Fruit fly (Drosophila melanogaster) whole organism, adult: Measurements from ENCODE around the gene Ac76E.
A peak's percentile ranks its signal among the peaks of the same experiment; 100 is the strongest.

ENCODE experiments used
- CG11617 ChIP-seq: fragments of 200-800 bp; sonication (Bioruptor generic); optimal IDR thresholded peaks from 2 replicates; lab custom pipeline; 2017; ENCODE audit warnings: mild to moderate bottlenecking, missing biosample characterization, missing genetic modification reagents, missing genetic modification characterization
- CG12768 ChIP-seq: fragments of 200-800 bp; sonication (Bioruptor generic); optimal IDR thresholded peaks from 2 replicates; lab custom pipeline; 2017; ENCODE audit warnings: missing biosample characterization, missing genetic modification characterization, mild to moderate bottlenecking, moderate library complexity, missing genetic modification reagents
- CG14711 ChIP-seq: fragments of 200-800 bp; sonication (Bioruptor generic); optimal IDR thresholded peaks from 2 replicates; lab custom pipeline; 2018; ENCODE audit warnings: missing biosample characterization, mild to moderate bottlenecking, missing genetic modification characterization, moderate library complexity
- CG1620 ChIP-seq: fragments of 200-800 bp; sonication (Bioruptor generic); optimal IDR thresholded peaks from 2 replicates; lab custom pipeline; 2016; ENCODE audit warnings: missing biosample characterization, missing genetic modification characterization
- CG33017 ChIP-seq: fragments of 200-800 bp; sonication (Bioruptor generic); optimal IDR thresholded peaks from 2 replicates; lab custom pipeline; 2018; ENCODE audit warnings: missing biosample characterization, mild to moderate bottlenecking, missing genetic modification characterization, moderate library complexity
- CG5204 ChIP-seq: fragments of 200-800 bp; sonication (Bioruptor generic); optimal IDR thresholded peaks from 2 replicates; lab custom pipeline; 2016; ENCODE audit warnings: missing biosample characterization, missing genetic modification characterization
- CG7045 ChIP-seq: fragments of 200-800 bp; sonication (Bioruptor generic); optimal IDR thresholded peaks from 2 replicates; lab custom pipeline; 2017; ENCODE audit warnings: missing biosample characterization, mild to moderate bottlenecking, missing genetic modification characterization
- CG7101 ChIP-seq: fragments of 200-800 bp; sonication (Bioruptor generic); optimal IDR thresholded peaks from 2 replicates; lab custom pipeline; 2018; ENCODE audit warnings: missing biosample characterization, mild to moderate bottlenecking, missing genetic modification characterization, moderate library complexity
- Clk ChIP-seq: fragments of 200-800 bp; sonication (Bioruptor generic); optimal IDR thresholded peaks from 2 replicates; lab custom pipeline; 2017; ENCODE audit warnings: missing biosample characterization, missing genetic modification characterization
- Crg-1 ChIP-seq: fragments of 200-800 bp; sonication (Bioruptor generic); optimal IDR thresholded peaks from 2 replicates; lab custom pipeline; 2016; ENCODE audit warnings: missing biosample characterization, missing genetic modification characterization
- Hr96 ChIP-seq: fragments of 200-800 bp; sonication (Bioruptor generic); optimal IDR thresholded peaks from 2 replicates; lab custom pipeline; 2016; ENCODE audit warnings: missing biosample characterization, missing genetic modification characterization
- Mnt ChIP-seq: fragments of 200-800 bp; sonication (Bioruptor generic); optimal IDR thresholded peaks from 2 replicates; lab custom pipeline; 2016; ENCODE audit warnings: missing biosample characterization, mild to moderate bottlenecking, missing genetic modification characterization
- bab1 ChIP-seq: fragments of 200-800 bp; sonication (Bioruptor generic); optimal IDR thresholded peaks from 3 replicates; lab custom pipeline; 2019; ENCODE audit warnings: missing biosample characterization, mild to moderate bottlenecking, missing genetic modification characterization, moderate library complexity
- cic ChIP-seq: fragments of 200-800 bp; sonication (Bioruptor generic); optimal IDR thresholded peaks from 2 replicates; lab custom pipeline; 2017; ENCODE audit warnings: missing biosample characterization, mild to moderate bottlenecking, missing genetic modification characterization, moderate library complexity
- cnc ChIP-seq, 2 experiments: fragments of >200 bp; optimal IDR thresholded peaks; 2 replicates each; lab custom pipeline; 2017
- kay ChIP-seq: fragments of 200-800 bp; sonication (Bioruptor generic); peaks from one replicate; lab custom pipeline; 2016; ENCODE audit warnings: missing biosample characterization, missing genetic modification characterization, borderline replicate concordance
- ovo ChIP-seq: fragments of 200-800 bp; sonication (Bioruptor generic); optimal IDR thresholded peaks from 2 replicates; lab custom pipeline; 2016; ENCODE audit warnings: missing biosample characterization, missing genetic modification characterization
- pad ChIP-seq: fragments of 200-800 bp; sonication (Bioruptor generic); optimal IDR thresholded peaks from 3 replicates; lab custom pipeline; 2017; ENCODE audit warnings: missing biosample characterization, missing genetic modification characterization, mild to moderate bottlenecking, moderate library complexity, missing genetic modification reagents
- tj ChIP-seq: fragments of 200-800 bp; sonication (Bioruptor generic); optimal IDR thresholded peaks from 3 replicates; lab custom pipeline; 2017; ENCODE audit warnings: missing biosample characterization, mild to moderate bottlenecking, missing genetic modification characterization, moderate library complexity
- toe ChIP-seq: fragments of 200-800 bp; sonication (Bioruptor generic); optimal IDR thresholded peaks from 2 replicates; lab custom pipeline; 2016; ENCODE audit warnings: missing biosample characterization, missing genetic modification characterization

Gene Ac76E

dm6 chr3L:19939024-19939423 lies at the start of gene Ac76E:
Gene Ac76E, plus strand, starts transcription at chr3L:19939287.
- TF ChIP-seq toe (GFP tag; lab: Kevin White, UChicago) (peak; percentile 19), CG11617 (GFP tag; lab: Kevin White, UChicago) (peak; percentile 40), CG5204 (GFP tag; lab: Kevin White, UChicago) (no peak), ovo (GFP tag; lab: Kevin White, UChicago) (no peak), Crg-1 (no peak), CG7045 (peak; percentile 52), CG1620 (GFP tag; lab: Kevin White, UChicago) (no peak), bab1 (GFP tag; lab: Kevin White, UChicago) (peak; percentile 24), kay (peak; percentile 29), CG12768 (peak; percentile 56), tj (GFP tag; lab: Kevin White, UChicago) (peak; percentile 34), CG7101 (tag; lab: Kevin White, UChicago) (no peak), CG33017 (tag; lab: Kevin White, UChicago) (peak; percentile 36), Hr96 (GFP tag; lab: Kevin White, UChicago) (peak; percentile 18), Mnt (peak; percentile 68), cic (peak; percentile 64), pad (GFP tag; lab: Kevin White, UChicago) (no peak), cnc (optimal IDR thresholded peaks at IDR 0.05; lab: Kevin White, UChicago) (no peak), Clk (GFP tag; lab: Kevin White, UChicago) (no peak), CG14711 (tag; lab: Kevin White, UChicago) (peak; percentile 14)

dm6 chr3L:19895556-19895995 lies 43.5 kb upstream of the Ac76E start:
- TF ChIP-seq tj (GFP tag; lab: Kevin White, UChicago), result peak; percentile 67
- TF ChIP-seq ovo (GFP tag; lab: Kevin White, UChicago), result no peak
- TF ChIP-seq toe (GFP tag; lab: Kevin White, UChicago), result no peak
- peak; percentile 57 for TF ChIP-seq Mnt
- no peak for TF ChIP-seq kay
- no peak for TF ChIP-seq CG33017 (tag; lab: Kevin White, UChicago)
- TF ChIP-seq pad (GFP tag; lab: Kevin White, UChicago), result peak; percentile 84
- no peak for TF ChIP-seq CG7045
- no peak for TF ChIP-seq Crg-1
- TF ChIP-seq CG14711 (tag; lab: Kevin White, UChicago), result peak; percentile 17
- TF ChIP-seq cnc (optimal IDR thresholded peaks at IDR 0.05; lab: Kevin White, UChicago), result peak in 1 of 2 experiments; percentile 12
- peak; percentile 41 for TF ChIP-seq CG7101 (tag; lab: Kevin White, UChicago)
- peak; percentile 0 for TF ChIP-seq CG12768
- TF ChIP-seq Clk (GFP tag; lab: Kevin White, UChicago), result peak; percentile 50
- no peak for TF ChIP-seq Hr96 (GFP tag; lab: Kevin White, UChicago)
- no peak for TF ChIP-seq CG11617 (GFP tag; lab: Kevin White, UChicago)
- TF ChIP-seq CG1620 (GFP tag; lab: Kevin White, UChicago), result no peak
- peak; percentile 79 for TF ChIP-seq cic
- no peak for TF ChIP-seq CG5204 (GFP tag; lab: Kevin White, UChicago)
- peak; percentile 51 for TF ChIP-seq bab1 (GFP tag; lab: Kevin White, UChicago)

dm6 chr3L:19896280-19896891 lies 42.7 kb upstream of the Ac76E start:
- TF ChIP-seq tj (GFP tag; lab: Kevin White, UChicago) (peak; percentile 42), ovo (GFP tag; lab: Kevin White, UChicago) (no peak), CG12768 (no peak), cnc (optimal IDR thresholded peaks at IDR 0.05; lab: Kevin White, UChicago) (no peak)

dm6 chr3L:19896892-19897684 lies 42.0 kb upstream of the Ac76E start:
- peak; percentile 56 for TF ChIP-seq bab1 (GFP tag; lab: Kevin White, UChicago)
- TF ChIP-seq Crg-1, result peak; percentile 86
- peak; percentile 57 for TF ChIP-seq pad (GFP tag; lab: Kevin White, UChicago)
- peak; percentile 38 for TF ChIP-seq Hr96 (GFP tag; lab: Kevin White, UChicago)
- no peak for TF ChIP-seq Mnt
- TF ChIP-seq CG1620 (GFP tag; lab: Kevin White, UChicago), result no peak
- TF ChIP-seq CG12768, result peak; percentile 66
- peak; percentile 21 for TF ChIP-seq CG7101 (tag; lab: Kevin White, UChicago)
- no peak for TF ChIP-seq CG7045
- TF ChIP-seq toe (GFP tag; lab: Kevin White, UChicago), result no peak
- TF ChIP-seq cic, result peak; percentile 46
- peak; percentile 79 for TF ChIP-seq kay
- TF ChIP-seq CG33017 (tag; lab: Kevin White, UChicago), result peak; percentile 36
- no peak for TF ChIP-seq Clk (GFP tag; lab: Kevin White, UChicago)
- TF ChIP-seq cnc (optimal IDR thresholded peaks at IDR 0.05; lab: Kevin White, UChicago), result no peak
- TF ChIP-seq CG5204 (GFP tag; lab: Kevin White, UChicago), result no peak
- peak; percentile 45 for TF ChIP-seq tj (GFP tag; lab: Kevin White, UChicago)
- TF ChIP-seq CG14711 (tag; lab: Kevin White, UChicago), result no peak
- peak; percentile 71 for TF ChIP-seq CG11617 (GFP tag; lab: Kevin White, UChicago)
- no peak for TF ChIP-seq ovo (GFP tag; lab: Kevin White, UChicago)

dm6 chr3L:19897685-19898009 lies 41.4 kb upstream of the Ac76E start:
- TF ChIP-seq CG11617 (GFP tag; lab: Kevin White, UChicago), result no peak
- TF ChIP-seq CG1620 (GFP tag; lab: Kevin White, UChicago), result no peak
- TF ChIP-seq CG7101 (tag; lab: Kevin White, UChicago), result no peak
- no peak for TF ChIP-seq bab1 (GFP tag; lab: Kevin White, UChicago)
- TF ChIP-seq CG12768, result no peak
- TF ChIP-seq CG14711 (tag; lab: Kevin White, UChicago), result no peak
- no peak for TF ChIP-seq ovo (GFP tag; lab: Kevin White, UChicago)
- peak; percentile 1 for TF ChIP-seq cic
- TF ChIP-seq toe (GFP tag; lab: Kevin White, UChicago), result no peak
- TF ChIP-seq pad (GFP tag; lab: Kevin White, UChicago), result no peak
- no peak for TF ChIP-seq kay
- TF ChIP-seq CG33017 (tag; lab: Kevin White, UChicago), result no peak
- TF ChIP-seq tj (GFP tag; lab: Kevin White, UChicago), result no peak
- TF ChIP-seq Mnt, result peak; percentile 47
- TF ChIP-seq Clk (GFP tag; lab: Kevin White, UChicago), result no peak
- no peak for TF ChIP-seq cnc (optimal IDR thresholded peaks at IDR 0.05; lab: Kevin White, UChicago)
